Fruit fly (Drosophila melanogaster): ENCODE data around the gene Mkrn1.

The Mkrn1 gene

dm6 chr3L:21496865-21497634 is 36.5 kb downstream of the Mkrn1 start, which contains the start of gene Hr78 (continued):
- TF ChIP-seq HmgZ (tag; optimal IDR thresholded peaks at IDR 0.05): peak; percentile 22
- TF ChIP-seq slou (GFP tag; optimal IDR thresholded peaks at IDR 0.05): no peak
- no peak for TF ChIP-seq HLH4C (GFP tag; IDR thresholded peaks at IDR 0.05; ENCODE audit: partially characterized antibody)
- peak; percentile 4 for TF ChIP-seq pita (GFP tag; optimal IDR thresholded peaks at IDR 0.05)
- TF ChIP-seq lilli (GFP tag; optimal IDR thresholded peaks at IDR 0.05): peak; percentile 3
- peak; percentile 70 for TF ChIP-seq nerfin-1 (tag; optimal IDR thresholded peaks at IDR 0.05)
- TF ChIP-seq Atf6 (GFP tag; IDR thresholded peaks at IDR 0.05): peak; percentile 54; the same call in 1 of the 2 replicates
- no peak for TF ChIP-seq Doc3 (GFP tag; IDR thresholded peaks at IDR 0.05; ENCODE audit: partially characterized antibody)
- TF ChIP-seq zf30C (GFP tag; optimal IDR thresholded peaks at IDR 0.05): no peak
- peak; percentile 90 for TF ChIP-seq Meics (GFP tag; optimal IDR thresholded peaks at IDR 0.05)
- TF ChIP-seq CG10543 (GFP tag; optimal IDR thresholded peaks at IDR 0.05): peak; percentile 72
- peak; percentile 70 for TF ChIP-seq fd3F (GFP tag; optimal IDR thresholded peaks at IDR 0.05)
- peak; percentile 79 for TF ChIP-seq gsb-n (tag; optimal IDR thresholded peaks at IDR 0.05)
- peak; percentile 74 for TF ChIP-seq Six4 (GFP tag; optimal IDR thresholded peaks at IDR 0.05)
- 0 out of 2 replicates have a peak, but pooled peaks have one; percentile 4 for TF ChIP-seq peb (GFP tag; IDR thresholded peaks at IDR 0.05)
- peak; percentile 22 for TF ChIP-seq CG10274 (GFP tag; optimal IDR thresholded peaks at IDR 0.05)
- no peak for TF ChIP-seq dan (GFP tag; IDR thresholded peaks at IDR 0.05)
- no peak for TF ChIP-seq Dll (GFP tag; IDR thresholded peaks at IDR 0.05; ENCODE audit: partially characterized antibody)
- peak; percentile 74 for TF ChIP-seq bcd (GFP tag; optimal IDR thresholded peaks at IDR 0.05)
- no peak for TF ChIP-seq HmgD (GFP tag; optimal IDR thresholded peaks at IDR 0.05)
- peak; percentile 44 for TF ChIP-seq CG4707 (GFP tag; optimal IDR thresholded peaks at IDR 0.05)
- TF ChIP-seq slbo (GFP tag; IDR thresholded peaks at IDR 0.05): peak; percentile 74
- no peak for TF ChIP-seq CG13624 (GFP tag; optimal IDR thresholded peaks at IDR 0.05)
- no peak for TF ChIP-seq CG17612 (GFP tag; IDR thresholded peaks at IDR 0.05)
- no peak for TF ChIP-seq shn (GFP tag; optimal IDR thresholded peaks at IDR 0.05)
- no peak for TF ChIP-seq Hey (tag; optimal IDR thresholded peaks at IDR 0.05)
- peak; percentile 50 for TF ChIP-seq ranshi (GFP tag; IDR thresholded peaks at IDR 0.05)
- no peak for TF ChIP-seq repo (GFP tag; optimal IDR thresholded peaks at IDR 0.05)
- TF ChIP-seq CG6654 (GFP tag; optimal IDR thresholded peaks at IDR 0.05): peak; percentile 40
- TF ChIP-seq hth (optimal IDR thresholded peaks at IDR 0.05): no peak
- TF ChIP-seq CG34224 (GFP tag; IDR thresholded peaks at IDR 0.05; ENCODE audit: partially characterized antibody): 0 out of 3 replicates have a peak, but pooled peaks have one; percentile 35
- no peak for TF ChIP-seq zfh2 (GFP tag; optimal IDR thresholded peaks at IDR 0.05)
- TF ChIP-seq CG8290 (GFP tag; optimal IDR thresholded peaks at IDR 0.05): no peak
- peak; percentile 3 to 38 for TF ChIP-seq CG8290 (tag; optimal IDR thresholded peaks at IDR 0.05)
- TF ChIP-seq nom (GFP tag; optimal IDR thresholded peaks at IDR 0.05): peak; percentile 75
- no peak for TF ChIP-seq CG1647 (GFP tag; optimal IDR thresholded peaks at IDR 0.05)
- peak; percentile 40; the same call in 1 of the 2 replicates for TF ChIP-seq esg (GFP tag; conservative IDR thresholded peaks at IDR 0.05)
- peak; percentile 18 for TF ChIP-seq CG12071 (GFP tag; optimal IDR thresholded peaks at IDR 0.05)
- TF ChIP-seq lab (GFP tag; optimal IDR thresholded peaks at IDR 0.05): peak; percentile 91
- TF ChIP-seq CG15514 (GFP tag; optimal IDR thresholded peaks at IDR 0.05): peak; percentile 52
- TF ChIP-seq sima (GFP tag; optimal IDR thresholded peaks at IDR 0.05): no peak
- TF ChIP-seq CoRest (tag; optimal IDR thresholded peaks at IDR 0.05): peak; percentile 89
- peak; percentile 83 for TF ChIP-seq CG9727 (GFP tag; optimal IDR thresholded peaks at IDR 0.05)
- TF ChIP-seq wor (GFP tag; IDR thresholded peaks at IDR 0.05): no peak
- peak; percentile 62 for TF ChIP-seq CG8281 (tag; optimal IDR thresholded peaks at IDR 0.05)
- TF ChIP-seq seq (GFP tag; IDR thresholded peaks at IDR 0.05): no peak; the same call in 1 of the 2 replicates
- no peak for TF ChIP-seq nau (GFP tag; optimal IDR thresholded peaks at IDR 0.05)
- peak; percentile 78 for TF ChIP-seq trem (tag; optimal IDR thresholded peaks at IDR 0.05)
- peak; percentile 37 for TF ChIP-seq twi (tag; optimal IDR thresholded peaks at IDR 0.05)

Measured in whole organism, embryonic.